Worm (Caenorhabditis elegans) whole organism, L1 larva: ENCODE measurements around the gene C44B7.7.

Experiments
- C04F5.9 ChIP-seq: sonication (generic microtip); optimal IDR thresholded peaks from 2 replicates; lab custom pipeline; 2016; ENCODE audit warnings: missing genetic modification characterization, missing compliant biosample characterization
- C16A3.4 ChIP-seq: fragments of 150-350 bp; optimal IDR thresholded peaks from 2 replicates; lab custom pipeline; 2014; ENCODE audit warnings: missing biosample characterization, missing genetic modification characterization
- alr-1 ChIP-seq: fragments of 200-800 bp; sonication (Bioruptor generic); optimal IDR thresholded peaks from 2 replicates; lab custom pipeline; 2018; ENCODE audit warnings: borderline replicate concordance, mild to moderate bottlenecking, missing genetic modification characterization, missing compliant biosample characterization
- aly-2 ChIP-seq: fragments of 150-350 bp; optimal IDR thresholded peaks from 2 replicates; lab custom pipeline; 2014; ENCODE audit warnings: missing biosample characterization, missing genetic modification characterization
- ama-1 ChIP-seq: fragments of 150-350 bp; optimal IDR thresholded peaks from 2 replicates; lab custom pipeline; 2014
- ceh-82 ChIP-seq, 3 experiments: fragments of 150-350 bp in 1 of 3; sonication (generic microtip) in 2 of 3; optimal IDR thresholded peaks; 2 replicates each; lab custom pipeline; 2014 to 2017; ENCODE audit warnings: missing biosample characterization in 3 of 3, missing genetic modification characterization in 3 of 3
- ceh-88 ChIP-seq: fragments of 200-800 bp; sonication (Bioruptor generic); IDR thresholded peaks from 2 replicates; pipeline ENCODE4 v1.3.6; 2022; ENCODE audit warnings: missing genetic modification characterization, missing compliant biosample characterization
- dsc-1 ChIP-seq: sonication (generic microtip); optimal IDR thresholded peaks from 2 replicates; lab custom pipeline; 2016; ENCODE audit warnings: mild to moderate bottlenecking, missing genetic modification characterization, missing compliant biosample characterization
- efl-1 ChIP-seq, 4 experiments: fragments of 150-350 bp; optimal IDR thresholded peaks in 3 of 4; peaks in 1 of 4; 1 replicate in 1 of 4; 2 replicates in 3 of 4; lab custom pipeline; 2014; ENCODE audit warnings: missing biosample characterization in 2 of 4, missing genetic modification characterization in 2 of 4, missing genetic modification reagents in 2 of 4
- efl-3 ChIP-seq: fragments of 200-800 bp; sonication (Bioruptor generic); optimal IDR thresholded peaks from 2 replicates; lab custom pipeline; 2018; ENCODE audit warnings: mild to moderate bottlenecking, missing genetic modification characterization, missing compliant biosample characterization
- egl-13 ChIP-seq: sonication (generic microtip); optimal IDR thresholded peaks from 2 replicates; lab custom pipeline; 2016; ENCODE audit warnings: missing genotype, missing genetic modification reagents, missing genetic modification characterization, missing compliant biosample characterization
- elt-2 ChIP-seq: sonication (generic microtip); optimal IDR thresholded peaks from 2 replicates; lab custom pipeline; 2016; ENCODE audit warnings: missing genetic modification characterization, mild to moderate bottlenecking, inconsistent platforms, missing compliant biosample characterization, missing genetic modification reagents
- elt-3 ChIP-seq, 6 experiments: fragments of 150-350 bp in 1 of 6; sonication (generic microtip); optimal IDR thresholded peaks; 2 replicates each; lab custom pipeline; 2017 to 2018; ENCODE audit warnings: missing biosample characterization in 6 of 6, missing genetic modification characterization in 6 of 6, inconsistent platforms in 1 of 6
- fkh-10 ChIP-seq: sonication (generic microtip); optimal IDR thresholded peaks from 2 replicates; lab custom pipeline; 2017; ENCODE audit warnings: missing biosample characterization, missing genetic modification reagents, missing genetic modification characterization
- grh-1 ChIP-seq: fragments of 200-800 bp; sonication (Bioruptor generic); IDR thresholded peaks from 2 replicates; pipeline ENCODE4 v1.3.6; 2022; ENCODE audit warnings: missing genetic modification reagents, missing genetic modification characterization, missing compliant biosample characterization
- hlh-4 ChIP-seq: sonication (generic microtip); optimal IDR thresholded peaks from 2 replicates; lab custom pipeline; 2016; ENCODE audit warnings: mild to moderate bottlenecking, missing genetic modification characterization, missing compliant biosample characterization
- jun-1 ChIP-seq: fragments of 150-350 bp; optimal IDR thresholded peaks from 2 replicates; lab custom pipeline; 2014; ENCODE audit warnings: missing biosample characterization, missing genetic modification reagents, missing genetic modification characterization
- lin-13 ChIP-seq: fragments of 150-350 bp; optimal IDR thresholded peaks from 2 replicates; lab custom pipeline; 2014; ENCODE audit warnings: missing biosample characterization, missing genetic modification reagents, missing genetic modification characterization
- lin-14 ChIP-seq: fragments of 200-800 bp; sonication (Bioruptor generic); optimal IDR thresholded peaks from 2 replicates; lab custom pipeline; 2018; ENCODE audit warnings: mild to moderate bottlenecking, missing genetic modification characterization, moderate library complexity, missing compliant biosample characterization
- lin-15B ChIP-seq: fragments of 150-350 bp; sonication (generic microtip); optimal IDR thresholded peaks from 3 replicates; lab custom pipeline; 2014; ENCODE audit warnings: missing biosample characterization, missing genetic modification characterization
- lin-35 ChIP-seq, 2 experiments: fragments of 150-350 bp; optimal IDR thresholded peaks; 2 replicates each; lab custom pipeline; 2014; ENCODE audit warnings: missing biosample characterization in 2 of 2, missing genetic modification characterization in 2 of 2, missing genetic modification reagents in 2 of 2
- lin-39 ChIP-seq: fragments of 150-350 bp; optimal IDR thresholded peaks from 2 replicates; lab custom pipeline; 2014; ENCODE audit warnings: missing biosample characterization, missing genetic modification reagents, missing genetic modification characterization
- lir-3 ChIP-seq: sonication (generic microtip); optimal IDR thresholded peaks from 2 replicates; lab custom pipeline; 2016; ENCODE audit warnings: mild to moderate bottlenecking, missing genetic modification characterization, moderate library complexity, missing compliant biosample characterization; ENCODE audit not compliant: poor library complexity
- lsy-2 ChIP-seq, 2 experiments: fragments of 150-350 bp; optimal IDR thresholded peaks; 2 replicates each; lab custom pipeline; 2014; ENCODE audit warnings: missing biosample characterization in 2 of 2, missing genetic modification characterization in 2 of 2
- mdl-1 ChIP-seq, 2 experiments: fragments of 150-350 bp; optimal IDR thresholded peaks; 2 replicates each; lab custom pipeline; 2014 to 2017; ENCODE audit warnings: missing biosample characterization in 2 of 2, missing genetic modification characterization in 2 of 2, inconsistent platforms in 1 of 2
- nhr-11 ChIP-seq: fragments of 150-350 bp; optimal IDR thresholded peaks from 2 replicates; lab custom pipeline; 2014; ENCODE audit warnings: missing biosample characterization, missing genetic modification characterization
- nhr-12 ChIP-seq: sonication (generic microtip); optimal IDR thresholded peaks from 2 replicates; lab custom pipeline; 2017; ENCODE audit warnings: missing biosample characterization, missing genetic modification characterization
- nhr-19 ChIP-seq: fragments of 200-800 bp; sonication (Bioruptor generic); conservative IDR thresholded peaks from 2 replicates; pipeline ENCODE4 v1.3.6; 2022; ENCODE audit warnings: missing genetic modification characterization, missing compliant biosample characterization
- nhr-20 ChIP-seq: sonication (generic microtip); optimal IDR thresholded peaks from 2 replicates; lab custom pipeline; 2016; ENCODE audit warnings: mild to moderate bottlenecking, missing genetic modification characterization, missing compliant biosample characterization
- nhr-47 ChIP-seq: sonication (generic microtip); optimal IDR thresholded peaks from 2 replicates; lab custom pipeline; 2016; ENCODE audit warnings: mild to moderate bottlenecking, missing genetic modification characterization, moderate library complexity, missing compliant biosample characterization
- nhr-71 ChIP-seq: sonication (generic microtip); optimal IDR thresholded peaks from 2 replicates; lab custom pipeline; 2016; ENCODE audit warnings: mild to moderate bottlenecking, missing genetic modification characterization, moderate library complexity, missing compliant biosample characterization
- nhr-77 ChIP-seq: fragments of 150-350 bp; optimal IDR thresholded peaks from 2 replicates; lab custom pipeline; 2014; ENCODE audit warnings: missing biosample characterization, missing genetic modification characterization
- nhr-85 ChIP-seq: sonication (generic microtip); peaks from one replicate; lab custom pipeline; 2016; ENCODE audit warnings: missing genetic modification characterization, inconsistent platforms, missing compliant biosample characterization
- nhr-90 ChIP-seq: sonication (generic microtip); optimal IDR thresholded peaks from 2 replicates; lab custom pipeline; 2016; ENCODE audit warnings: mild to moderate bottlenecking, missing genetic modification characterization, missing compliant biosample characterization; ENCODE audit not compliant: poor library complexity
- pag-3 ChIP-seq: sonication (generic microtip); optimal IDR thresholded peaks from 2 replicates; lab custom pipeline; 2017; ENCODE audit warnings: missing genetic modification characterization, mild to moderate bottlenecking, missing compliant biosample characterization, antibody characterized with exemption, borderline replicate concordance; ENCODE audit not compliant: insufficient read depth
- pax-3 ChIP-seq: fragments of 200-800 bp; sonication (Bioruptor generic); optimal IDR thresholded peaks from 2 replicates; lab custom pipeline; 2018; ENCODE audit warnings: mild to moderate bottlenecking, missing genetic modification characterization, moderate library complexity, missing compliant biosample characterization
- pqm-1 ChIP-seq: sonication (generic microtip); optimal IDR thresholded peaks from 3 replicates; lab custom pipeline; 2017; ENCODE audit warnings: missing biosample characterization, missing genetic modification characterization
- sox-4 ChIP-seq: sonication (generic microtip); optimal IDR thresholded peaks from 2 replicates; lab custom pipeline; 2016; ENCODE audit warnings: missing genetic modification characterization, missing compliant biosample characterization
- tlp-1 ChIP-seq: fragments of 150-350 bp; optimal IDR thresholded peaks from 2 replicates; lab custom pipeline; 2014; ENCODE audit warnings: missing biosample characterization, missing genetic modification characterization
- unc-30 ChIP-seq: sonication (generic microtip); optimal IDR thresholded peaks from 2 replicates; lab custom pipeline; 2017; ENCODE audit warnings: missing biosample characterization, missing genetic modification characterization
- unc-62 ChIP-seq: fragments of 150-350 bp; optimal IDR thresholded peaks from 2 replicates; lab custom pipeline; 2014; ENCODE audit warnings: missing biosample characterization, missing genetic modification reagents, missing genetic modification characterization
- unc-86 ChIP-seq: sonication (generic microtip); optimal IDR thresholded peaks from 2 replicates; lab custom pipeline; 2016; ENCODE audit warnings: missing genetic modification characterization, missing compliant biosample characterization
- unc-98 ChIP-seq: fragments of 200-800 bp; sonication (Bioruptor generic); IDR thresholded peaks from 2 replicates; pipeline ENCODE4 v1.3.6; 2022; ENCODE audit warnings: missing genetic modification characterization, missing compliant biosample characterization
- vab-15 ChIP-seq: sonication (generic microtip); optimal IDR thresholded peaks from 2 replicates; lab custom pipeline; 2017; ENCODE audit warnings: missing genotype, mild to moderate bottlenecking, missing genetic modification characterization, missing compliant biosample characterization
- xbp-1 ChIP-seq: sonication (generic microtip); optimal IDR thresholded peaks from 2 replicates; lab custom pipeline; 2016; ENCODE audit warnings: missing genetic modification characterization, missing compliant biosample characterization
- ztf-4 ChIP-seq: fragments of 150-350 bp; optimal IDR thresholded peaks from 2 replicates; lab custom pipeline; 2014; ENCODE audit warnings: missing biosample characterization, missing genetic modification characterization

C44B7.7 gene

DNA sequence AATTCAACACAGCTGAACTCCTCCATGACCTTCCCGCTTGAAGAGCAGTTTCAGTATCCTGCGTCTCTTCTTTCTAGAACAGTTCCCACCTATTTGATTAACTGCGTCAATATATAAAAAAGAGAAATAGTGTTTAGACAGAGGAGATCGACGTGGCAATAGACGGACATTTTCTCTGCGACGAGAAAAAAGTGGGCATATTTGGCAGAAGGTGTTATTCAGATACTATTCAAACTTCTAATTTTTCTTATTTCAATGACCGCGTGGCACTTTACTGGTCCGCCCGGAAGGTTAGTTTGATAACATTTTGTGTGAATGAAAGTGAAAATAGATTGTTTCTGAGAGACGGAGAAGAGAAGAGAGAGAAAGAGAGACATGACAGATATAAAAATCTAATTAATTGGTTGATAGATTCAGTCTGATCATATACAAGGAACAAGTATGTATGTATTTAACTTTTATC is 32.0 kb downstream of the C44B7.7 start, which contains the start of gene tbc-6 (continued):
- TF ChIP-seq alr-1 (tag; lab: Kevin White, UChicago) (no peak), unc-98 (GFP tag; lab: Robert Waterston, UW) (no peak), ama-1 (lab: Kevin White, UChicago) (no peak), lin-35 (GFP tag; optimal IDR thresholded peaks at IDR 0.05; lab: Kevin White, UChicago) (peak in 1 of 2 experiments; percentile 22), elt-2 (tag; lab: Kevin White, UChicago) (peak; percentile 17), efl-3 (GFP tag; lab: Kevin White, UChicago) (no peak), nhr-11 (no peak), lin-15B (tag; lab: Kevin White, UChicago) (no peak), nhr-77 (tag; lab: Kevin White, UChicago) (peak; percentile 17), elt-3 (tag; optimal IDR thresholded peaks at IDR 0.05; lab: Kevin White, UChicago) (peak in 3 of 6 experiments; percentile 87 to 95 (median 89)), C04F5.9 (no peak), nhr-85 (tag; lab: Kevin White, UChicago) (peak; percentile 97), C16A3.4 (tag; lab: Kevin White, UChicago) (peak; percentile 25), dsc-1 (peak; percentile 14), nhr-90 (tag; lab: Kevin White, UChicago) (peak; percentile 57), mdl-1 (tag; optimal IDR thresholded peaks at IDR 0.05; lab: Kevin White, UChicago) (peak in 1 of 2 experiments; percentile 23), pqm-1 (tag; lab: Kevin White, UChicago) (no peak), lin-13 (peak; percentile 36), hlh-4 (tag; lab: Kevin White, UChicago) (no peak)

DNA sequence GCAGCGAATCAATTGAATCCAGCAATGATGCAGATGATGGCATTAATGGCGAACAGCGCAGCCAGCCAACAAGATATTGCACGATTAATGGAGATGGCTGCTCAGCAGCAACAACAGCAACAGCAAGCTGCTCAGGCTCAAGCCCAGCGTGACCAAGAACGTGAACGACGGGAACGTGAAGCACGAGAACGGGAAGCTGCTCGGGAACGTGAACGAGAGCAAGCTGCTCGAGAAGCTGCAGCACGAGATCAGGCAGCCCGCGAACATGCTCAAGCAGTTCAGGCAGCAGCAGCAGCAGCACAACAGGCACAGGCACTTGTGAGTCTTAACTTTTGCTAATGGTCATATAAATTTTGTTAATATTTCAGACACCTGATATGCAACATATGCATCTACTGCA is 33.2 kb downstream of the C44B7.7 start:
- TF ChIP-seq sox-4 (tag; lab: Kevin White, UChicago) (no peak), nhr-47 (tag; lab: Kevin White, UChicago) (no peak), nhr-12 (tag; lab: Kevin White, UChicago) (no peak), egl-13 (tag; lab: Kevin White, UChicago) (no peak), ama-1 (lab: Kevin White, UChicago) (no peak), unc-62 (GFP tag; lab: Kevin White, UChicago) (no peak), lin-15B (tag; lab: Kevin White, UChicago) (no peak), vab-15 (no peak), lir-3 (tag; lab: Kevin White, UChicago) (no peak)

DNA sequence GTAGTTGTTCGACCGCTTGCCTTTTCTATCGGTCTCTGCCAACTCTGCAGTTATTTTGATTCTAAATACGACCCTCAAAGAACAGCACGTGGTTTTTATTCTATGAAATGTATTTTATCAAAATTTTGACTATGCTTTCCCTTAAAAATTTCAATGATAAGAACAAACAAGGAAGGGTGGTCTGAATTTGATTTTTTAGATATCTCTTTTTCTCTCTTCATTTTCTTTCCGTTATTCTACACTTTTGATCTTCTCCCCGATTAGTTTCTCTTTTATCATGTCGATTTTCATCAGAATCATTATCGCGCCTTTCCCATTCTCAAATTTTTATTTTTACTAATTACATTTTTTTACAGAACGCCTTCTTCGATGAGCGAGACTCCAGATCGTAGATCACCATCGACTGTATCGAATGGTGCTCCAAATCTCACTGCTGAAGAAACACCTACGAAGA is 34.9 kb downstream of the C44B7.7 start:
- TF ChIP-seq xbp-1 (no peak), nhr-85 (tag; lab: Kevin White, UChicago) (no peak), unc-86 (tag; lab: Kevin White, UChicago) (no peak), pax-3 (tag; lab: Kevin White, UChicago) (no peak), nhr-20 (tag; lab: Kevin White, UChicago) (peak; percentile 30), lin-15B (tag; lab: Kevin White, UChicago) (no peak), unc-62 (GFP tag; lab: Kevin White, UChicago) (no peak), lsy-2 (tag; optimal IDR thresholded peaks at IDR 0.05; lab: Kevin White, UChicago) (peak in 1 of 2 experiments; percentile 1), jun-1 (no peak), nhr-12 (tag; lab: Kevin White, UChicago) (no peak), unc-30 (tag; lab: Kevin White, UChicago) (no peak), elt-2 (tag; lab: Kevin White, UChicago) (peak; percentile 49), ceh-82 (tag; optimal IDR thresholded peaks at IDR 0.05; lab: Kevin White, UChicago) (no peak), lin-14 (GFP tag; lab: Kevin White, UChicago) (no peak), lin-39 (tag; lab: Kevin White, UChicago) (no peak), hlh-4 (tag; lab: Kevin White, UChicago) (no peak), pag-3 (no peak), aly-2 (tag; lab: Kevin White, UChicago) (no peak), nhr-90 (tag; lab: Kevin White, UChicago) (peak; percentile 12), ceh-88 (GFP tag; lab: Robert Waterston, UW) (no peak), efl-1 (optimal IDR thresholded peaks at IDR 0.05; lab: Kevin White, UChicago) (no peak), efl-1 (GFP tag; optimal IDR thresholded peaks at IDR 0.05 in 1 of 2; lab: Kevin White, UChicago) (peak in 1 of 2 experiments; percentile 87), nhr-11 (no peak), ztf-4 (tag; lab: Kevin White, UChicago) (no peak), tlp-1 (tag; lab: Kevin White, UChicago) (no peak), fkh-10 (GFP tag; lab: Kevin White, UChicago) (no peak), nhr-19 (GFP tag; lab: Robert Waterston, UW) (no peak), alr-1 (tag; lab: Kevin White, UChicago) (no peak), lir-3 (tag; lab: Kevin White, UChicago) (no peak), grh-1 (no peak), nhr-71 (peak; percentile 32)
